Fruit fly (Drosophila melanogaster): ENCODE data around the gene CG43394.

DNA sequence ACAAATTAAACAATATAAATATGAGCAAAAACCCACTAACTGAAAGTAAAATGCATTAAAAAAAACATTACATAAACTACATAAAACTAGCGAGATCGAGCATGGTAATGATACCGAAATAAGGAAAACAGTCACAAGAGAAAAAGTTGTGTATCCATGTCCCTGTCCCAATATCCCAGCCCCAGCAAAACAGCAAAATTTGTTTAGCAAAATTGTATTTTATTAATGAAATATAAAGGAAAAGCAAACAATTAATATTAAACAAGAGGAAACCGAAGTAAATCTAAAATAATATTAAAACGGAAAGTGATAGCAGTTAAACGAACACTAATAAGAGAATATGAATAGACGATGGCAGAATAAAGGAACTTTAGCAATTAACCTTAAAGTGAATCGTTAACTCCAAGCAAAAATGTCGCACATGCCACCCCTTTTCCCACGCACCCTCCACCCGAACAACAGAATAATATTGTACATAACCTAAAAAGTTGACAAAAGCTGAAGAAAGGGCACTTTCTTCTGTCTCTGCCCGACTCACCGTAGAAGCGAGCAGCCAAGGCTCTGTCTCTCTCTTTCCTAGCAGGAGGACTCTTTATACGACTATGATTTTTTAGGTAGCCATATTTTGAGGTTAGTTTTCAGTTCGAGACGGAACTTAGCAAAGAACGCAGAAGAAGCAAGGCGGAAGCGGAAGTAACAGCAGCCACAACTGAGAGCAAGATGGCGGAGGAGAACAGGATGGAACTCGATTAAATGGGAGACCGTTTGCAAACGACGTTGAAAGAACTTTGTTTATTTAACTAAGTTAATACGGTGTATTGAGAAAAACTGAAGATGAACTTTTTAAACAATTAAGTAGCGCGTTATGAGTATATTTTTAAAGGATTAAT lies 34.8 kb upstream of the CG43394 start:
- TF ChIP-seq CG8478 (optimal IDR thresholded peaks at IDR 0.05) (no peak), CTCF (optimal IDR thresholded peaks at IDR 0.05) (no peak)

All from S2 (cell line).